Worm (Caenorhabditis elegans) whole organism, early embryonic: ENCODE results near the gene Y37D8A.25.

ENCODE experiments used
- B0310.2 ChIP-seq: sonication (generic microtip); optimal IDR thresholded peaks from 2 replicates; lab custom pipeline; 2016; ENCODE audit warnings: mild to moderate bottlenecking, missing genetic modification characterization, missing compliant biosample characterization
- F13C5.2 ChIP-seq: sonication (generic microtip); optimal IDR thresholded peaks from 2 replicates; lab custom pipeline; 2017; ENCODE audit warnings: mild to moderate bottlenecking, missing genetic modification characterization, inconsistent platforms, missing compliant biosample characterization
- aly-1 ChIP-seq: sonication (generic microtip); optimal IDR thresholded peaks from 2 replicates; lab custom pipeline; 2016; ENCODE audit warnings: missing genetic modification characterization, missing compliant biosample characterization
- ama-1 ChIP-seq: fragments of 150-350 bp; optimal IDR thresholded peaks from 2 replicates; lab custom pipeline; 2014
- ceh-13 ChIP-seq: fragments of 200-800 bp; sonication (Bioruptor generic); optimal IDR thresholded peaks from 2 replicates; lab custom pipeline; 2018; ENCODE audit warnings: mild to moderate bottlenecking, missing genetic modification characterization, missing compliant biosample characterization
- ceh-36 ChIP-seq: sonication (generic microtip); optimal IDR thresholded peaks from 2 replicates; lab custom pipeline; 2016; ENCODE audit warnings: missing genetic modification characterization, inconsistent platforms, missing compliant biosample characterization
- ets-7 ChIP-seq: sonication (generic microtip); optimal IDR thresholded peaks from 2 replicates; lab custom pipeline; 2016; ENCODE audit warnings: missing genotype, missing genetic modification characterization, missing compliant biosample characterization
- flt-1 ChIP-seq: fragments of 200-800 bp; sonication (Bioruptor generic); IDR thresholded peaks from 2 replicates; pipeline ENCODE4 v1.3.6; 2022; ENCODE audit warnings: missing genetic modification characterization, missing compliant biosample characterization
- hmbx-1 ChIP-seq: sonication (generic microtip); optimal IDR thresholded peaks from 2 replicates; lab custom pipeline; 2016; ENCODE audit warnings: mild to moderate bottlenecking, missing genetic modification characterization, missing compliant biosample characterization
- hmg-4 ChIP-seq: fragments of 200-800 bp; sonication (Bioruptor generic); optimal IDR thresholded peaks from 2 replicates; lab custom pipeline; 2018; ENCODE audit warnings: mild to moderate bottlenecking, missing genetic modification characterization, missing compliant biosample characterization
- hnd-1 ChIP-seq: sonication (generic microtip); optimal IDR thresholded peaks from 2 replicates; lab custom pipeline; 2016; ENCODE audit warnings: missing genetic modification characterization, missing compliant biosample characterization
- pes-1 ChIP-seq: fragments of 200-800 bp; sonication (Bioruptor generic); IDR thresholded peaks from 2 replicates; pipeline ENCODE4 v1.3.6; 2022; ENCODE audit warnings: missing genetic modification reagents, missing genetic modification characterization, missing compliant biosample characterization
- scrt-1 ChIP-seq: fragments of 200-800 bp; sonication (Bioruptor generic); IDR thresholded peaks from 2 replicates; pipeline ENCODE4 v1.3.6; 2022; ENCODE audit warnings: missing genetic modification characterization, missing compliant biosample characterization
- sea-1 ChIP-seq: fragments of 200-800 bp; sonication (Bioruptor generic); conservative IDR thresholded peaks from 2 replicates; pipeline ENCODE4 v1.3.6; 2022; ENCODE audit warnings: missing genetic modification characterization, missing compliant biosample characterization
- tbx-11 ChIP-seq: fragments of 200-800 bp; sonication (Bioruptor generic); IDR thresholded peaks from 2 replicates; pipeline ENCODE4 v1.3.6; 2022; ENCODE audit warnings: missing genetic modification characterization, missing compliant biosample characterization
- tbx-37 ChIP-seq: fragments of 200-800 bp; sonication (Bioruptor generic); conservative IDR thresholded peaks from 2 replicates; pipeline ENCODE4 v1.3.6; 2022; ENCODE audit warnings: missing genetic modification reagents, missing genetic modification characterization, missing compliant biosample characterization
- tra-4 ChIP-seq: sonication (generic microtip); optimal IDR thresholded peaks from 2 replicates; lab custom pipeline; 2017; ENCODE audit warnings: missing genetic modification characterization, missing compliant biosample characterization

Y37D8A.25 gene

ce11 chrIII:12848981-12849589, 29.0 kb upstream of the Y37D8A.25 start:
- TF ChIP-seq tbx-37 (no peak), sea-1 (GFP tag; lab: Robert Waterston, UW) (no peak), ets-7 (tag; lab: Kevin White, UChicago) (no peak), ceh-36 (tag; lab: Kevin White, UChicago) (no peak), hmbx-1 (tag; lab: Kevin White, UChicago) (no peak), B0310.2 (tag; lab: Kevin White, UChicago) (no peak), ama-1 (lab: Kevin White, UChicago) (no peak), tra-4 (tag; lab: Kevin White, UChicago) (no peak), hnd-1 (tag; lab: Kevin White, UChicago) (no peak), scrt-1 (GFP tag; lab: Robert Waterston, UW) (no peak), ceh-13 (GFP tag; lab: Kevin White, UChicago) (no peak), aly-1 (tag; lab: Kevin White, UChicago) (no peak), tbx-11 (GFP tag; lab: Robert Waterston, UW) (no peak), F13C5.2 (tag; lab: Kevin White, UChicago) (no peak), pes-1 (no peak), flt-1 (no peak), hmg-4 (no peak)

- TF ChIP-seq hmbx-1 (tag; lab: Kevin White, UChicago) (no peak), ceh-13 (GFP tag; lab: Kevin White, UChicago) (no peak), B0310.2 (tag; lab: Kevin White, UChicago) (no peak), aly-1 (tag; lab: Kevin White, UChicago) (no peak), ama-1 (lab: Kevin White, UChicago) (no peak), tbx-37 (no peak), flt-1 (no peak), F13C5.2 (tag; lab: Kevin White, UChicago) (no peak), ceh-36 (tag; lab: Kevin White, UChicago) (no peak), ets-7 (tag; lab: Kevin White, UChicago) (no peak), tbx-11 (GFP tag; lab: Robert Waterston, UW) (no peak), sea-1 (GFP tag; lab: Robert Waterston, UW) (no peak), tra-4 (tag; lab: Kevin White, UChicago) (no peak), hmg-4 (no peak), scrt-1 (GFP tag; lab: Robert Waterston, UW) (no peak), hnd-1 (tag; lab: Kevin White, UChicago) (no peak), pes-1 (no peak)
Observed at ce11 chrIII:12847623-12848022, 27.6 kb upstream of the Y37D8A.25 start.

ce11 chrIII:12842858-12843257, 22.8 kb upstream of the Y37D8A.25 start:
- TF ChIP-seq F13C5.2 (tag; lab: Kevin White, UChicago) (no peak), tbx-11 (GFP tag; lab: Robert Waterston, UW) (no peak), ceh-13 (GFP tag; lab: Kevin White, UChicago) (no peak), pes-1 (no peak), sea-1 (GFP tag; lab: Robert Waterston, UW) (no peak), scrt-1 (GFP tag; lab: Robert Waterston, UW) (no peak), tra-4 (tag; lab: Kevin White, UChicago) (no peak), ets-7 (tag; lab: Kevin White, UChicago) (no peak), B0310.2 (tag; lab: Kevin White, UChicago) (no peak), flt-1 (no peak), hmg-4 (no peak), ceh-36 (tag; lab: Kevin White, UChicago) (no peak), hmbx-1 (tag; lab: Kevin White, UChicago) (no peak), tbx-37 (no peak), aly-1 (tag; lab: Kevin White, UChicago) (no peak), ama-1 (lab: Kevin White, UChicago) (no peak), hnd-1 (tag; lab: Kevin White, UChicago) (no peak)

- TF ChIP-seq ceh-13 (GFP tag; lab: Kevin White, UChicago) (no peak), ceh-36 (tag; lab: Kevin White, UChicago) (no peak), ets-7 (tag; lab: Kevin White, UChicago) (no peak), ama-1 (lab: Kevin White, UChicago) (no peak), B0310.2 (tag; lab: Kevin White, UChicago) (no peak), hnd-1 (tag; lab: Kevin White, UChicago) (no peak), tra-4 (tag; lab: Kevin White, UChicago) (no peak), hmg-4 (no peak), pes-1 (no peak), tbx-37 (no peak), scrt-1 (GFP tag; lab: Robert Waterston, UW) (no peak), aly-1 (tag; lab: Kevin White, UChicago) (no peak), F13C5.2 (tag; lab: Kevin White, UChicago) (no peak), sea-1 (GFP tag; lab: Robert Waterston, UW) (no peak), flt-1 (no peak), hmbx-1 (tag; lab: Kevin White, UChicago) (no peak), tbx-11 (GFP tag; lab: Robert Waterston, UW) (no peak)
Observed at ce11 chrIII:12841328-12841727, 21.3 kb upstream of the Y37D8A.25 start.

- no peak for TF ChIP-seq hmbx-1 (tag; lab: Kevin White, UChicago)
- no peak for TF ChIP-seq tra-4 (tag; lab: Kevin White, UChicago)
- no peak for TF ChIP-seq sea-1 (GFP tag; lab: Robert Waterston, UW)
- no peak for TF ChIP-seq ceh-36 (tag; lab: Kevin White, UChicago)
- no peak for TF ChIP-seq pes-1
- no peak for TF ChIP-seq aly-1 (tag; lab: Kevin White, UChicago)
- no peak for TF ChIP-seq tbx-37
- TF ChIP-seq flt-1 = no peak
- no peak for TF ChIP-seq tbx-11 (GFP tag; lab: Robert Waterston, UW)
- no peak for TF ChIP-seq ets-7 (tag; lab: Kevin White, UChicago)
- no peak for TF ChIP-seq scrt-1 (GFP tag; lab: Robert Waterston, UW)
- TF ChIP-seq ama-1 (lab: Kevin White, UChicago) = no peak
- no peak for TF ChIP-seq ceh-13 (GFP tag; lab: Kevin White, UChicago)
- no peak for TF ChIP-seq hmg-4
- TF ChIP-seq B0310.2 (tag; lab: Kevin White, UChicago) = no peak
- TF ChIP-seq hnd-1 (tag; lab: Kevin White, UChicago) = no peak
- no peak for TF ChIP-seq F13C5.2 (tag; lab: Kevin White, UChicago)
Observed at ce11 chrIII:12840204-12840603, 20.2 kb upstream of the Y37D8A.25 start.

- no peak for TF ChIP-seq pes-1
- TF ChIP-seq tbx-37 = no peak
- no peak for TF ChIP-seq ceh-36 (tag; lab: Kevin White, UChicago)
- TF ChIP-seq hmg-4 = no peak
- no peak for TF ChIP-seq ets-7 (tag; lab: Kevin White, UChicago)
- TF ChIP-seq hmbx-1 (tag; lab: Kevin White, UChicago) = no peak
- TF ChIP-seq B0310.2 (tag; lab: Kevin White, UChicago) = no peak
- no peak for TF ChIP-seq aly-1 (tag; lab: Kevin White, UChicago)
- no peak for TF ChIP-seq F13C5.2 (tag; lab: Kevin White, UChicago)
- TF ChIP-seq tbx-11 (GFP tag; lab: Robert Waterston, UW) = no peak
- no peak for TF ChIP-seq ama-1 (lab: Kevin White, UChicago)
- no peak for TF ChIP-seq flt-1
- no peak for TF ChIP-seq ceh-13 (GFP tag; lab: Kevin White, UChicago)
- no peak for TF ChIP-seq scrt-1 (GFP tag; lab: Robert Waterston, UW)
- no peak for TF ChIP-seq tra-4 (tag; lab: Kevin White, UChicago)
- TF ChIP-seq sea-1 (GFP tag; lab: Robert Waterston, UW) = no peak
- TF ChIP-seq hnd-1 (tag; lab: Kevin White, UChicago) = no peak
Observed at ce11 chrIII:12838913-12839366, 18.9 kb upstream of the Y37D8A.25 start, which contains the start of gene Y37D8A.4. Gene Y37D8A.4 (minus strand): TSS chrIII:12838963.
